Worm (Caenorhabditis elegans) whole organism, L2 larva: Measurements from ENCODE around the gene nac-2.

Experiments
- C34F6.9 ChIP-seq: fragments of 150-350 bp; optimal IDR thresholded peaks from 2 replicates; lab custom pipeline; 2014; ENCODE audit warnings: missing biosample characterization, missing genetic modification characterization
- F13H6.1 ChIP-seq: sonication (generic microtip); optimal IDR thresholded peaks from 2 replicates; lab custom pipeline; 2016; ENCODE audit warnings: missing genetic modification characterization, missing compliant biosample characterization
- Y55F3AM.14 ChIP-seq: fragments of 200-800 bp; sonication (Bioruptor generic); optimal IDR thresholded peaks from 2 replicates; lab custom pipeline; 2018; ENCODE audit warnings: mild to moderate bottlenecking, missing genetic modification characterization, missing compliant biosample characterization
- ZK546.5 ChIP-seq: sonication (generic microtip); optimal IDR thresholded peaks from 2 replicates; lab custom pipeline; 2017; ENCODE audit warnings: missing biosample characterization, missing genetic modification characterization
- alr-1 ChIP-seq: fragments of 150-350 bp; optimal IDR thresholded peaks from 2 replicates; lab custom pipeline; 2014; ENCODE audit warnings: missing biosample characterization, missing genetic modification characterization
- aly-2 ChIP-seq: fragments of 150-350 bp; optimal IDR thresholded peaks from 2 replicates; lab custom pipeline; 2014; ENCODE audit warnings: missing biosample characterization, missing genetic modification characterization
- ama-1 ChIP-seq: fragments of 150-350 bp; optimal IDR thresholded peaks from 2 replicates; lab custom pipeline; 2018; ENCODE audit warnings: inconsistent platforms
- blmp-1 ChIP-seq: sonication (generic microtip); optimal IDR thresholded peaks from 2 replicates; lab custom pipeline; 2017; ENCODE audit warnings: missing genetic modification characterization, mild to moderate bottlenecking, missing compliant biosample characterization, antibody characterized with exemption, moderate library complexity; ENCODE audit not compliant: insufficient read depth
- ceh-16 ChIP-seq: fragments of 150-350 bp; optimal IDR thresholded peaks from 2 replicates; lab custom pipeline; 2014; ENCODE audit warnings: missing biosample characterization, missing genetic modification characterization
- ceh-82 ChIP-seq: fragments of 150-350 bp; optimal IDR thresholded peaks from 2 replicates; lab custom pipeline; 2014; ENCODE audit warnings: missing biosample characterization, missing genetic modification characterization
- dmd-4 ChIP-seq: sonication (generic microtip); optimal IDR thresholded peaks from 2 replicates; lab custom pipeline; 2017; ENCODE audit warnings: missing biosample characterization, missing genetic modification characterization
- egl-27 ChIP-seq: sonication (generic microtip); optimal IDR thresholded peaks from 3 replicates; lab custom pipeline; 2017; ENCODE audit warnings: missing biosample characterization, missing genetic modification reagents, missing genetic modification characterization
- elt-3 ChIP-seq: sonication (generic microtip); optimal IDR thresholded peaks from 2 replicates; lab custom pipeline; 2017; ENCODE audit warnings: missing biosample characterization, missing genetic modification characterization
- fos-1 ChIP-seq: fragments of 150-350 bp; optimal IDR thresholded peaks from 2 replicates; lab custom pipeline; 2014; ENCODE audit warnings: missing biosample characterization, missing genetic modification characterization
- lin-39 ChIP-seq: fragments of 150-350 bp; optimal IDR thresholded peaks from 2 replicates; lab custom pipeline; 2014; ENCODE audit warnings: missing biosample characterization, missing genetic modification reagents, missing genetic modification characterization
- lsy-2 ChIP-seq, 2 experiments: fragments of 150-350 bp in 1 of 2; sonication (generic microtip) in 1 of 2; optimal IDR thresholded peaks; 2 replicates each; lab custom pipeline; 2014 to 2017; ENCODE audit warnings: missing biosample characterization in 2 of 2, missing genetic modification characterization in 2 of 2
- mab-5 ChIP-seq: fragments of 150-350 bp; optimal IDR thresholded peaks from 2 replicates; lab custom pipeline; 2014; ENCODE audit warnings: missing biosample characterization, missing genetic modification characterization
- mbf-1 ChIP-seq: sonication (generic microtip); optimal IDR thresholded peaks from 2 replicates; lab custom pipeline; 2017; ENCODE audit warnings: missing biosample characterization, missing genetic modification characterization
- mdl-1 ChIP-seq, 2 experiments: fragments of 150-350 bp in 1 of 2; sonication (generic microtip) in 1 of 2; optimal IDR thresholded peaks; 2 replicates each; lab custom pipeline; 2017; ENCODE audit warnings: missing biosample characterization in 2 of 2, missing genetic modification characterization in 2 of 2
- nhr-10 ChIP-seq: sonication (generic microtip); optimal IDR thresholded peaks from 2 replicates; lab custom pipeline; 2017; ENCODE audit warnings: missing biosample characterization, missing genetic modification characterization
- nhr-11 ChIP-seq: fragments of 150-350 bp; optimal IDR thresholded peaks from 2 replicates; lab custom pipeline; 2014; ENCODE audit warnings: missing biosample characterization, missing genetic modification characterization
- nhr-129 ChIP-seq: fragments of 150-350 bp; optimal IDR thresholded peaks from 2 replicates; lab custom pipeline; 2014; ENCODE audit warnings: missing biosample characterization, missing genetic modification characterization
- nhr-21 ChIP-seq: fragments of 150-350 bp; optimal IDR thresholded peaks from 2 replicates; lab custom pipeline; 2014; ENCODE audit warnings: missing biosample characterization, missing genetic modification characterization
- nhr-23 ChIP-seq: fragments of 150-350 bp; optimal IDR thresholded peaks from 2 replicates; lab custom pipeline; 2014; ENCODE audit warnings: missing biosample characterization, missing genetic modification reagents, missing genetic modification characterization
- nhr-237 ChIP-seq: fragments of 150-350 bp; optimal IDR thresholded peaks from 2 replicates; lab custom pipeline; 2014; ENCODE audit warnings: missing biosample characterization, missing genetic modification characterization
- nhr-25 ChIP-seq: fragments of 150-350 bp; sonication (generic microtip); optimal IDR thresholded peaks from 3 replicates; lab custom pipeline; 2014; ENCODE audit warnings: missing biosample characterization, missing genetic modification characterization
- nhr-6 ChIP-seq: fragments of 150-350 bp; optimal IDR thresholded peaks from 2 replicates; lab custom pipeline; 2014; ENCODE audit warnings: missing biosample characterization, missing genetic modification characterization
- nhr-77 ChIP-seq: fragments of 150-350 bp; optimal IDR thresholded peaks from 2 replicates; lab custom pipeline; 2014; ENCODE audit warnings: missing biosample characterization, missing genetic modification characterization
- peb-1 ChIP-seq: fragments of 150-350 bp; optimal IDR thresholded peaks from 2 replicates; lab custom pipeline; 2014; ENCODE audit warnings: missing biosample characterization, missing genetic modification characterization
- sem-4 ChIP-seq: fragments of 150-350 bp; optimal IDR thresholded peaks from 2 replicates; lab custom pipeline; 2014; ENCODE audit warnings: missing biosample characterization, missing genetic modification reagents, missing genetic modification characterization
- sma-9 ChIP-seq, 2 experiments: fragments of 150-350 bp in 1 of 2; sonication (generic microtip) in 1 of 2; optimal IDR thresholded peaks; 2 replicates each; lab custom pipeline; 2014 to 2016; ENCODE audit warnings: missing genetic modification characterization in 2 of 2, mild to moderate bottlenecking in 1 of 2, missing biosample characterization in 1 of 2, missing compliant biosample characterization in 1 of 2, missing genetic modification reagents in 1 of 2, moderate library complexity in 1 of 2
- snpc-4 ChIP-seq: fragments of 150-350 bp; optimal IDR thresholded peaks from 2 replicates; lab custom pipeline; 2014; ENCODE audit warnings: missing biosample characterization, missing genetic modification characterization
- unc-39 ChIP-seq: fragments of 150-350 bp; optimal IDR thresholded peaks from 2 replicates; lab custom pipeline; 2014; ENCODE audit warnings: missing biosample characterization, missing genetic modification characterization
- unc-55 ChIP-seq: fragments of 150-350 bp; sonication (generic microtip); optimal IDR thresholded peaks from 3 replicates; lab custom pipeline; 2014; ENCODE audit warnings: missing biosample characterization, missing genetic modification reagents, missing genetic modification characterization
- unc-62 ChIP-seq: fragments of 150-350 bp; optimal IDR thresholded peaks from 2 replicates; lab custom pipeline; 2014; ENCODE audit warnings: missing biosample characterization, missing genetic modification reagents, missing genetic modification characterization
- ztf-1 ChIP-seq: fragments of 200-800 bp; sonication (Bioruptor generic); conservative IDR thresholded peaks from 2 replicates; pipeline ENCODE4 v1.3.6; 2022; ENCODE audit warnings: missing genetic modification characterization, missing compliant biosample characterization
- ztf-4 ChIP-seq: fragments of 150-350 bp; optimal IDR thresholded peaks from 2 replicates; lab custom pipeline; 2014; ENCODE audit warnings: missing biosample characterization, missing genetic modification characterization

The nac-2 gene

DNA sequence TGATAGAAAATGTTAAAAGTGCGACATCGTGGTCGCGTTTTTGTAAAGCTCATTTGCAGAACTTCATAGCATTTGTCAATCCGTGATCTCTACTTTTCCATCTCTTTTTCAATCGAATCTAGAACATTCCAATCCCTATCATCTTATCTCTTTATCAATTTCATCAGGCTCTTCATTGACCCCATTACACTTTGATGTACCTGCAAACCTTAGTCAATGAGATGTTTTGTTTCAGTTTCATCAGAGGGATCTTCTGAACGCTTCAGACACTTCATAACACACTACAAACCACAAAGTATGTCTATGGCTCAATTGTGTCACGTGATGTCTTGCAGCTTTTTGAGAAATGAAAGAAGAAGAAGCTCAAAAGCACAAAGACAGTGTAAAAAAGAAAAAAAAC, 40.0 kb upstream of the nac-2 start:
- TF ChIP-seq nhr-10 (tag; lab: Kevin White, UChicago), result no peak
- TF ChIP-seq ZK546.5 (tag; lab: Kevin White, UChicago), result no peak
- no peak for TF ChIP-seq ztf-4 (tag; lab: Kevin White, UChicago)
- no peak for TF ChIP-seq nhr-237 (tag; lab: Kevin White, UChicago)
- no peak for TF ChIP-seq egl-27
- peak in 1 of 2 experiments; percentile 32 for TF ChIP-seq lsy-2 (tag; optimal IDR thresholded peaks at IDR 0.05; lab: Kevin White, UChicago)
- TF ChIP-seq nhr-77 (tag; lab: Kevin White, UChicago), result no peak
- no peak for TF ChIP-seq unc-39
- TF ChIP-seq blmp-1 (tag; lab: Kevin White, UChicago), result no peak
- TF ChIP-seq Y55F3AM.14 (GFP tag; lab: Kevin White, UChicago), result no peak
- TF ChIP-seq nhr-129 (tag; lab: Kevin White, UChicago), result peak; percentile 35
- no peak for TF ChIP-seq snpc-4 (tag; lab: Kevin White, UChicago)
- TF ChIP-seq F13H6.1 (tag; lab: Kevin White, UChicago), result peak; percentile 26
- no peak for TF ChIP-seq elt-3 (tag; lab: Kevin White, UChicago)
- no peak for TF ChIP-seq nhr-11 (tag; lab: Kevin White, UChicago)
- no peak for TF ChIP-seq nhr-21 (tag; lab: Kevin White, UChicago)
- no peak for TF ChIP-seq alr-1 (tag; lab: Kevin White, UChicago)
- no peak for TF ChIP-seq ceh-16 (tag; lab: Kevin White, UChicago)
- peak; percentile 26 for TF ChIP-seq sem-4 (tag; lab: Kevin White, UChicago)
- no peak for TF ChIP-seq nhr-23 (tag; lab: Kevin White, UChicago)
- TF ChIP-seq unc-55, result no peak
- TF ChIP-seq sma-9 (GFP tag; optimal IDR thresholded peaks at IDR 0.05; lab: Kevin White, UChicago), result peak; percentile 47
- no peak for TF ChIP-seq sma-9 (tag; optimal IDR thresholded peaks at IDR 0.05; lab: Kevin White, UChicago)
- TF ChIP-seq lin-39 (tag; lab: Kevin White, UChicago), result no peak
- no peak for TF ChIP-seq unc-62 (GFP tag; lab: Kevin White, UChicago)
- peak; percentile 37 for TF ChIP-seq C34F6.9 (tag; lab: Kevin White, UChicago)
- no peak for TF ChIP-seq mbf-1
- TF ChIP-seq peb-1 (tag; lab: Kevin White, UChicago), result no peak
- no peak for TF ChIP-seq ceh-82
- TF ChIP-seq fos-1, result no peak

DNA sequence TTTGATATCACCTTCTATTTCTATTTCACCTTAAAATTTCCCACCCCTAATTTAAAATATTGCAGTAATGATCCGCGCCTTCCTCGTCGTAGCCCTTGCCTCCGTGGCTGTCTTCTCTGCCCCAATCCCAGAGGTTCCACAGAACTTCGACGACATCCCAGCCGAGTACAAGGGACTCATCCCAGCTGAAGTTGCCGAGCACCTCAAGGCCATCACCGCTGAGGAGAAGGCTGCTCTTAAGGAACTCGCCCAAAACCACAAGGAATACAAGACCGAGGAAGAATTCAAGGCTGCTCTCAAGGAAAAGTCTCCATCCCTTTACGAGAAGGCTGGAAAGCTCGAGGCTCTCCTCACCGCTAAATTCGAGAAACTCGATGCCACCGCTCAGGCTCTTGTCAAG, 38.7 kb upstream of the nac-2 start, which contains the start of gene far-2:
Gene far-2, plus strand, starts transcription at position 66 of the 400 bp plus-strand sequence.
- TF ChIP-seq dmd-4 (tag; lab: Kevin White, UChicago) (no peak), lsy-2 (tag; optimal IDR thresholded peaks at IDR 0.05; lab: Kevin White, UChicago) (no peak), aly-2 (tag; lab: Kevin White, UChicago) (no peak), mab-5 (tag; lab: Kevin White, UChicago) (no peak), ztf-1 (GFP tag; lab: Robert Waterston, UW) (no peak), mdl-1 (tag; optimal IDR thresholded peaks at IDR 0.05; lab: Kevin White, UChicago) (no peak), nhr-25 (no peak), nhr-11 (tag; lab: Kevin White, UChicago) (no peak), nhr-23 (tag; lab: Kevin White, UChicago) (no peak), C34F6.9 (tag; lab: Kevin White, UChicago) (no peak)
- TF ChIP-seq, all 48 proteins: peak for 0

- peak; percentile 58 for TF ChIP-seq ama-1 (lab: Kevin White, UChicago)
- TF ChIP-seq nhr-21 (tag; lab: Kevin White, UChicago), result no peak
- TF ChIP-seq lsy-2 (tag; optimal IDR thresholded peaks at IDR 0.05; lab: Kevin White, UChicago), result peak in 1 of 2 experiments; percentile 18
- no peak for TF ChIP-seq nhr-6
- peak; percentile 11 for TF ChIP-seq C34F6.9 (tag; lab: Kevin White, UChicago)
- TF ChIP-seq nhr-129 (tag; lab: Kevin White, UChicago), result peak; percentile 7
These were observed 38.0 kb upstream of the nac-2 start, which contains the start of gene far-1 for ce11 chrIII:9081055-9081454. far-1 (minus strand) TSS chrIII:9081179.

DNA sequence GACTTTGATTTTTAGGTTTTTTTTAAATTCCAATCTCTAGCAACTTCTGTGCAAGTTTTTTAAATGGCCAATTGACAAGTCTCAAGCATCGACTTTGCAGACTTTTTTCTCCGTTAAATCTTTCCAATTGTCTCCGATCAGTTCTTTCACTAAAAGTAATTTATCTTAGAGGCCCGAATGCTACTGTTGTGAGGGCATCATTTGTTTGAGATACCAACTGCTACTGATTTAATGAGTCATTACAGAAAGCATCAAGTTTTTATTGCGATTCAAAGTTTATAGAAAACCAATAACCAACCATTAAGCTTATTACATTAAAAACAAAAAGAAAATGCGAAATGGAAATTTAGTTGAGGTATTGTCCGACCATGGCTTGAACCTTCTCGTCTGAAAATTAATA, 37.0 kb upstream of the nac-2 start:
- TF ChIP-seq ama-1 (lab: Kevin White, UChicago), result peak; percentile 38
- TF ChIP-seq nhr-129 (tag; lab: Kevin White, UChicago), result peak; percentile 4
- no peak for TF ChIP-seq nhr-11 (tag; lab: Kevin White, UChicago)
